Fruit fly (Drosophila melanogaster): ENCODE results near the gene CG15715.

- TF ChIP-seq CG8478 (optimal IDR thresholded peaks at IDR 0.05) = no peak
- TF ChIP-seq CTCF (optimal IDR thresholded peaks at IDR 0.05) = no peak
Measured at dm6 chr3L:15856035-15856434, 18.8 kb upstream of the CG15715 start.
